Worm (Caenorhabditis elegans): Measurements from ENCODE around the gene K01A6.6.

- TF ChIP-seq pag-3 (tag; optimal IDR thresholded peaks at IDR 0.05; ENCODE audit: borderline replicate concordance) (no peak), hlh-15 (tag; optimal IDR thresholded peaks at IDR 0.05) (no peak), ama-1 (optimal IDR thresholded peaks at IDR 0.05) (no peak), hlh-8 (tag; optimal IDR thresholded peaks at IDR 0.05) (no peak), fkh-6 (tag; optimal IDR thresholded peaks at IDR 0.05) (no peak)
Measured at ce11 chrIV:11745340-11745739, 10.2 kb downstream of the K01A6.6 start, which contains the start of gene gem-4.

All from whole organism, late embryonic.